Worm (Caenorhabditis elegans) whole organism, late embryonic: ENCODE measurements around the gene gmpr-1.
"Not testable (repeated sequence)": the region's sequence is repeated elsewhere in the genome, so short reads cannot be mapped to it uniquely, and the experiment has no call there.

Source experiments
- ama-1 ChIP-seq: fragments of 150-350 bp; optimal IDR thresholded peaks from 2 replicates; lab custom pipeline; 2014
- ceh-18 ChIP-seq: sonication (generic microtip); optimal IDR thresholded peaks from 2 replicates; lab custom pipeline; 2016; ENCODE audit warnings: missing genetic modification characterization, missing compliant biosample characterization
- dmd-4 ChIP-seq: sonication (generic microtip); optimal IDR thresholded peaks from 2 replicates; lab custom pipeline; 2016; ENCODE audit warnings: borderline replicate concordance, missing genetic modification characterization, missing compliant biosample characterization
- dve-1 ChIP-seq: sonication (generic microtip); optimal IDR thresholded peaks from 2 replicates; lab custom pipeline; 2017; ENCODE audit warnings: antibody characterized with exemption, mild to moderate bottlenecking, missing genetic modification characterization, missing compliant biosample characterization
- ets-4 ChIP-seq: sonication (generic microtip); optimal IDR thresholded peaks from 2 replicates; lab custom pipeline; 2016; ENCODE audit warnings: missing genetic modification characterization, missing compliant biosample characterization
- hlh-30 ChIP-seq: sonication (generic microtip); optimal IDR thresholded peaks from 2 replicates; lab custom pipeline; 2017; ENCODE audit warnings: antibody characterized with exemption, missing genetic modification characterization, missing compliant biosample characterization; ENCODE audit not compliant: insufficient read depth
- nfya-1 ChIP-seq: sonication (generic microtip); optimal IDR thresholded peaks from 2 replicates; lab custom pipeline; 2017; ENCODE audit warnings: missing genetic modification characterization, mild to moderate bottlenecking, missing compliant biosample characterization, antibody characterized with exemption, moderate library complexity
- npax-4 ChIP-seq: sonication (generic microtip); optimal IDR thresholded peaks from 2 replicates; lab custom pipeline; 2016; ENCODE audit warnings: missing genetic modification characterization, missing compliant biosample characterization
- pha-4 ChIP-seq: fragments of 150-350 bp; optimal IDR thresholded peaks from 2 replicates; lab custom pipeline; 2018; ENCODE audit warnings: missing biosample characterization, missing genetic modification reagents, missing genetic modification characterization
- tbx-2 ChIP-seq: sonication (generic microtip); optimal IDR thresholded peaks from 2 replicates; lab custom pipeline; 2016; ENCODE audit warnings: missing genetic modification characterization, missing compliant biosample characterization
- ttx-3 ChIP-seq: sonication (generic microtip); optimal IDR thresholded peaks from 2 replicates; lab custom pipeline; 2016; ENCODE audit warnings: missing genetic modification reagents, missing genetic modification characterization, missing compliant biosample characterization
- unc-55 ChIP-seq: sonication (generic microtip); optimal IDR thresholded peaks from 2 replicates; lab custom pipeline; 2017; ENCODE audit warnings: missing biosample characterization, missing genetic modification reagents, missing genetic modification characterization

DNA sequence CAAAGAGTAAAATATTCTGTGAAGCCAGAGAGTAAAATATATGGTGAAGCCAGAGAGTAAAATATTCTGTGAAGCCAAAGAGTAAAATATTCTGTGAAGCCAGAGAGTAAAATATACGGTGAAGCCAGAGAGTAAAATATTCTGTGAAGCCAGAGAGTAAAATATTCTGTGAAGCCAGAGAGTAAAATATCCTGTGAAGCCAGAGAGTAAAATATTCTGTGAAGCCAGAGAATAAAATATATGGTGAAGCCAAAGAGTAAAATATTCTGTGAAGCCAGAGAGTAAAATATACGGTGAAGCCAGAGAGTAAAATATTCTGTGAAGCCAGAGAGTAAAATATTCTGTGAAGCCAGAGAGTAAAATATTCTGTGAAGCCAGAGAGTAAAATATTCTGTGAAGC lies 37.7 kb downstream of the gmpr-1 start:
- not testable (repeated sequence) for TF ChIP-seq ama-1 (lab: Kevin White, UChicago); ets-4; pha-4 (tag; lab: Kevin White, UChicago); dve-1 (tag; lab: Kevin White, UChicago); npax-4; nfya-1 (tag; lab: Kevin White, UChicago); tbx-2; unc-55 (GFP tag; lab: Kevin White, UChicago); ceh-18 (tag; lab: Kevin White, UChicago); ttx-3; dmd-4 (tag; lab: Kevin White, UChicago); hlh-30 (tag; lab: Kevin White, UChicago)
